Worm (Caenorhabditis elegans): ENCODE measurements around the gene Y69E1A.8.

- TF ChIP-seq unc-130 (GFP tag; optimal IDR thresholded peaks at IDR 0.05) (no peak), unc-62 (GFP tag; optimal IDR thresholded peaks at IDR 0.05 in 1 of 2) (no peak), unc-62 (tag; optimal IDR thresholded peaks at IDR 0.05) (no peak), ZK337.2 (GFP tag; IDR thresholded peaks at IDR 0.05) (no peak), mdl-1 (tag; optimal IDR thresholded peaks at IDR 0.05) (peak in 1 of 2 experiments; percentile 1), ama-1 (optimal IDR thresholded peaks at IDR 0.05) (no peak), Y48G9A.11 (GFP tag; IDR thresholded peaks at IDR 0.05) (no peak)
These were observed 1.7 kb upstream of the Y69E1A.8 start for ce11 chrIV:10964688-10965087.
